Worm (Caenorhabditis elegans) whole organism, L4 larva: ENCODE measurements around the gene M04G7.2.

ENCODE experiments used
- D1046.2 ChIP-seq: fragments of 200-800 bp; sonication (Bioruptor generic); IDR thresholded peaks from 2 replicates; pipeline ENCODE4 v1.3.6; 2022; ENCODE audit warnings: missing genetic modification characterization, missing compliant biosample characterization
- F37D6.2 ChIP-seq: sonication (generic microtip); optimal IDR thresholded peaks from 2 replicates; lab custom pipeline; 2016; ENCODE audit warnings: mild to moderate bottlenecking, missing genetic modification characterization, missing compliant biosample characterization
- F44E2.7 ChIP-seq: fragments of 200-800 bp; sonication (Bioruptor generic); IDR thresholded peaks from 2 replicates; pipeline ENCODE4 v2.1.2; 2022; ENCODE audit warnings: missing genetic modification characterization, missing compliant biosample characterization
- F49E8.2 ChIP-seq: sonication (generic microtip); optimal IDR thresholded peaks from 2 replicates; lab custom pipeline; 2016; ENCODE audit warnings: missing compliant biosample characterization, mild to moderate bottlenecking, missing genetic modification characterization, borderline replicate concordance
- R02D3.7 ChIP-seq: fragments of 150-350 bp; sonication (generic microtip); optimal IDR thresholded peaks from 3 replicates; lab custom pipeline; 2014; ENCODE audit warnings: missing biosample characterization, missing genetic modification characterization
- T20F7.1 ChIP-seq: fragments of 200-800 bp; sonication (Bioruptor generic); optimal IDR thresholded peaks from 2 replicates; lab custom pipeline; 2018; ENCODE audit warnings: mild to moderate bottlenecking, missing genetic modification characterization, missing compliant biosample characterization
- aha-1 ChIP-seq: fragments of 150-350 bp; peaks from one replicate; lab custom pipeline; 2014; ENCODE audit warnings: missing biosample characterization, missing genetic modification characterization
- ama-1 ChIP-seq: fragments of 150-350 bp; optimal IDR thresholded peaks from 2 replicates; lab custom pipeline; 2014; ENCODE audit warnings: inconsistent platforms, mixed read lengths
- cey-2 ChIP-seq: sonication (generic microtip); optimal IDR thresholded peaks from 3 replicates; lab custom pipeline; 2017; ENCODE audit warnings: missing genetic modification characterization, mild to moderate bottlenecking, missing compliant biosample characterization, antibody characterized with exemption, borderline replicate concordance; ENCODE audit not compliant: insufficient read depth
- dmd-6 ChIP-seq: fragments of 200-800 bp; sonication (Bioruptor generic); IDR thresholded peaks from 2 replicates; pipeline ENCODE4 v1.3.6; 2022; ENCODE audit warnings: missing genetic modification reagents, missing genetic modification characterization, missing compliant biosample characterization
- egl-43 ChIP-seq: fragments of 200-800 bp; sonication (Bioruptor generic); IDR thresholded peaks from 2 replicates; pipeline ENCODE4 v1.3.6; 2022; ENCODE audit warnings: missing genetic modification reagents, missing genetic modification characterization, missing compliant biosample characterization
- hlh-11 ChIP-seq: fragments of 200-800 bp; sonication (Bioruptor generic); optimal IDR thresholded peaks from 2 replicates; lab custom pipeline; 2018; ENCODE audit warnings: mild to moderate bottlenecking, missing genetic modification characterization, missing compliant biosample characterization
- hmg-1.1 ChIP-seq: fragments of 200-800 bp; sonication (Bioruptor generic); IDR thresholded peaks from 2 replicates; pipeline ENCODE4 v1.3.6; 2022; ENCODE audit warnings: missing genetic modification reagents, missing genetic modification characterization, missing compliant biosample characterization
- lim-7 ChIP-seq: fragments of 200-800 bp; sonication (Bioruptor generic); IDR thresholded peaks from 2 replicates; pipeline ENCODE4 v1.3.6; 2022; ENCODE audit warnings: missing genetic modification characterization, missing compliant biosample characterization
- lin-13 ChIP-seq: fragments of 150-350 bp; optimal IDR thresholded peaks from 2 replicates; lab custom pipeline; 2014; ENCODE audit warnings: missing biosample characterization, missing genetic modification reagents, missing genetic modification characterization
- lin-15B ChIP-seq: fragments of 150-350 bp; sonication (generic microtip); optimal IDR thresholded peaks from 3 replicates; lab custom pipeline; 2014; ENCODE audit warnings: missing biosample characterization, missing genetic modification characterization
- lin-38 ChIP-seq: fragments of 200-800 bp; sonication (Bioruptor generic); IDR thresholded peaks from 2 replicates; pipeline ENCODE4 v1.3.6; 2022; ENCODE audit warnings: missing genetic modification reagents, missing genetic modification characterization, missing compliant biosample characterization
- mdt-29 ChIP-seq: fragments of 200-800 bp; sonication (Bioruptor generic); IDR thresholded peaks from 2 replicates; pipeline ENCODE4 v1.3.6; 2022; ENCODE audit warnings: missing genetic modification reagents, missing genetic modification characterization, missing compliant biosample characterization
- mep-1 ChIP-seq: fragments of 150-350 bp; sonication (generic microtip); optimal IDR thresholded peaks from 3 replicates; lab custom pipeline; 2014; ENCODE audit warnings: missing biosample characterization, missing genetic modification characterization
- mes-2 ChIP-seq: sonication (generic microtip); optimal IDR thresholded peaks from 2 replicates; lab custom pipeline; 2016; ENCODE audit warnings: missing genotype, mild to moderate bottlenecking, missing genetic modification characterization, missing compliant biosample characterization; ENCODE audit not compliant: poor library complexity, severe bottlenecking
- mxl-2 ChIP-seq: fragments of 200-800 bp; sonication (Bioruptor generic); conservative IDR thresholded peaks from 2 replicates; pipeline ENCODE4 v1.3.6; 2022; ENCODE audit warnings: missing genetic modification reagents, missing genetic modification characterization, missing compliant biosample characterization
- mxl-3 ChIP-seq: fragments of 200-800 bp; sonication (Bioruptor generic); optimal IDR thresholded peaks from 2 replicates; lab custom pipeline; 2018; ENCODE audit warnings: mild to moderate bottlenecking, missing genetic modification characterization, missing compliant biosample characterization
- nhr-102 ChIP-seq: sonication (generic microtip); optimal IDR thresholded peaks from 2 replicates; lab custom pipeline; 2016; ENCODE audit warnings: mild to moderate bottlenecking, missing genetic modification characterization, moderate library complexity, missing compliant biosample characterization
- nhr-25 ChIP-seq: sonication (generic microtip); optimal IDR thresholded peaks from 2 replicates; lab custom pipeline; 2017; ENCODE audit warnings: missing genetic modification characterization, mild to moderate bottlenecking, missing compliant biosample characterization, antibody characterized with exemption, moderate library complexity, borderline replicate concordance; ENCODE audit not compliant: insufficient read depth
- nhr-6 ChIP-seq: fragments of 150-350 bp; optimal IDR thresholded peaks from 2 replicates; lab custom pipeline; 2014; ENCODE audit warnings: missing biosample characterization, missing genetic modification characterization
- php-3 ChIP-seq: fragments of 200-800 bp; sonication (Bioruptor generic); IDR thresholded peaks from 2 replicates; pipeline ENCODE4 v1.3.6; 2022; ENCODE audit warnings: missing genetic modification reagents, missing genetic modification characterization, missing compliant biosample characterization
- saeg-2 ChIP-seq: fragments of 200-800 bp; sonication (Bioruptor generic); IDR thresholded peaks from 2 replicates; pipeline ENCODE4 v1.3.6; 2022; ENCODE audit warnings: missing genetic modification reagents, missing genetic modification characterization, missing compliant biosample characterization
- sdz-12 ChIP-seq: fragments of 200-800 bp; sonication (Bioruptor generic); optimal IDR thresholded peaks from 2 replicates; lab custom pipeline; 2018; ENCODE audit warnings: mild to moderate bottlenecking, missing genetic modification characterization, missing compliant biosample characterization
- snpc-1.2 ChIP-seq: fragments of 200-800 bp; sonication (Bioruptor generic); IDR thresholded peaks from 2 replicates; pipeline ENCODE4 v1.3.6; 2022; ENCODE audit warnings: missing genetic modification reagents, missing genetic modification characterization, missing compliant biosample characterization
- snpc-4 ChIP-seq: fragments of 150-350 bp; optimal IDR thresholded peaks from 2 replicates; lab custom pipeline; 2014; ENCODE audit warnings: missing biosample characterization, missing genetic modification characterization
- unc-62 ChIP-seq, 3 experiments: fragments of 150-350 bp in 1 of 3; sonication (generic microtip); optimal IDR thresholded peaks in 2 of 3; peaks in 1 of 3; 1 replicate in 1 of 3; 2 replicates in 2 of 3; lab custom pipeline; 2014 to 2017; ENCODE audit warnings: missing biosample characterization in 3 of 3, missing genetic modification characterization in 3 of 3, missing genetic modification reagents in 3 of 3, missing genotype in 1 of 3
- zip-2 ChIP-seq: fragments of 150-350 bp; optimal IDR thresholded peaks from 2 replicates; lab custom pipeline; 2014; ENCODE audit warnings: missing biosample characterization, missing genetic modification characterization
- ztf-7 ChIP-seq: fragments of 150-350 bp; optimal IDR thresholded peaks from 2 replicates; lab custom pipeline; 2014; ENCODE audit warnings: missing biosample characterization, missing genetic modification characterization

The M04G7.2 gene

DNA sequence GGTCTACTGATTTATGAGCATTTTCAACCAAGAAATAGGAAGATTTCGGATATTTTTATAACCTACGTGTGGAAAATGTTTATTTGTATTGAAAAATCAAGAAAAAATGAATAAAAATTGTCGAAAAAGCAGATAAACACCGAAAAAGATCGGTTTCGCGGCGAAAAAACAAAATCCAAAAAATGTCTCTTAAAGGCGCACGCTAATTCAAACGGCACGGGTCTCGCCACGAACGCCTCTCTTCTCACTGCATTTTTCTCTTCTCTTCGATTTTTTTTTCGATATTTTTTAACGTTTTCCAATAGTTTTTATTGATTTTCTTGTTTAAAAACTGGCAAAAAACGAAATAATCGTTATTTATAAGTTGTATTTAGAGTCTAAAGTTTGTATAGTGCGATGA is 35.3 kb downstream of the M04G7.2 start (continued):
- no peak for TF ChIP-seq lin-15B (tag; lab: Kevin White, UChicago)
- TF ChIP-seq lin-38 (GFP tag; lab: Robert Waterston, UW): peak; percentile 54
- peak; percentile 38 for TF ChIP-seq lin-13 (GFP tag; lab: Kevin White, UChicago)
- no peak for TF ChIP-seq nhr-6 (tag; lab: Kevin White, UChicago)
- no peak for TF ChIP-seq D1046.2 (GFP tag; lab: Robert Waterston, UW)
- TF ChIP-seq sdz-12 (GFP tag; lab: Kevin White, UChicago): no peak
- TF ChIP-seq mes-2 (tag; lab: Kevin White, UChicago): peak; percentile 71
- TF ChIP-seq mep-1 (tag; lab: Kevin White, UChicago): peak; percentile 55
- peak; percentile 25 for TF ChIP-seq ama-1 (lab: Kevin White, UChicago)
- TF ChIP-seq F49E8.2: no peak
- TF ChIP-seq zip-2: no peak
- TF ChIP-seq aha-1: peak; percentile 64
- TF ChIP-seq snpc-4: no peak
- TF ChIP-seq, all 104 proteins: peak for 10

DNA sequence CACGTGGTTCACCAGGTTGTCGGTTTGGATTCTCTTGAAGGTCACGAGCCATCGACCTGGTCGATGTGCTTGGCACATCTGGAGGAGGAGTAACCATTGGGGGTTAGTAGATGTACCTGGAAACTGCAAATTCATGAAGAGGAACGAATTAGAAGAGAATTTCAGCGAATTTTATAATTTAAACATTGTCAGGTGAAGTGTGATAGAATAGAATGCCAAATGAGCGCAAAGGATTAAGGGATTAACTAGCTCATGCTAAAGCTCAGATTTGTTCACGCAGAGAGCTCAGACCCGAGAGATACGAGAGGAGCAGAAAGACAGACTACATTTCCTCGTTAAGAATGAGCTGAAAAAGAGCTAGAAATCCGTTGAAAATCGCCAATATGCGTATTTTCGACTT is 35.8 kb downstream of the M04G7.2 start, which contains the start of gene daf-18:
Gene daf-18 (minus strand): TSS at position 126 of the 400 bp plus-strand sequence.
- TF ChIP-seq mxl-2 (GFP tag; lab: Robert Waterston, UW) (no peak), ama-1 (lab: Kevin White, UChicago) (no peak), dmd-6 (no peak), zip-2 (no peak), nhr-25 (tag; lab: Kevin White, UChicago) (no peak), saeg-2 (GFP tag; lab: Robert Waterston, UW) (no peak), cey-2 (no peak), mxl-3 (no peak), lim-7 (GFP tag; lab: Robert Waterston, UW) (no peak), hlh-11 (tag; lab: Kevin White, UChicago) (no peak), nhr-102 (tag; lab: Kevin White, UChicago) (no peak), R02D3.7 (no peak)

DNA sequence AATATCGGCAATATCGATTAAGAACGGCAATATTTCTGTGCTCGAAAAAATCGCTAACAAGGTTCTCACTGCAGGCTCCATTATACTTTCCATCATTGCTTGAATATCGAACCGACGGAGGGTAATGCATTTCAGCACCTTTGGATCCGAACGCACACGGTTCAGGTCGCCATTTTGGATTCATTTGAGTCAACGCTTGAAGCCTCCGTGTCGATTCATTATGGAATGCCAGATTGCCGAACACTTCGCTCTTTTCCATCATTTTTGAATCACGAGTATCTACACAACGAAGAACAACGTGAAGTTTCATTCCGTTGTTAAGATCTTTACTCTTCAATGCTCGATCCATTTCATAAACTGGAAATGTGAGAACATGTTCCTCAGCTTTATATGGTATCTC is 38.7 kb downstream of the M04G7.2 start:
- TF ChIP-seq mep-1 (tag; lab: Kevin White, UChicago): no peak
- TF ChIP-seq unc-62 (GFP tag; optimal IDR thresholded peaks at IDR 0.05 in 1 of 2; lab: Kevin White, UChicago): peak in 1 of 2 experiments; percentile 19
- TF ChIP-seq unc-62 (tag; optimal IDR thresholded peaks at IDR 0.05; lab: Kevin White, UChicago): no peak
- TF ChIP-seq aha-1: peak; percentile 93

DNA sequence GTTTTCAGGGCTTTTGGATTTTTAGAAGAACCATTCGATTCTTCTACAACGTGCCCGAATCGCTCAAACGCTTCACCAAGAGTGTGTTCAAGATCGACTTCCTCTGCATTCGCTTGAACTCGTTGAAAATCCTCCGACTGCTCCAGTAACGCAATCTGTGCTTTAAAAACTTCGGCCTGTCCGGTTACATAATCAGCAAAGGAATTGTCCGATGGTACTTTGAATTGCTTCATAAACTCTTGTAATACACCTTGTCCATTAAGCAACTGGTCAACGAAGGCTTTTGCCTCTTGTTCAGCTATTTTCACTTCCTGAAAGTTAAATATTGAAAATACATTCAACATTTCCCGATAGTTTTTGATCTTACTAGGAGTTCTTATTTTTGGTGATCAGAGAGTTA is 40.1 kb downstream of the M04G7.2 start:
- TF ChIP-seq hmg-1.1 (GFP tag; lab: Robert Waterston, UW) (no peak), T20F7.1 (GFP tag; lab: Kevin White, UChicago) (no peak), mep-1 (tag; lab: Kevin White, UChicago) (no peak), D1046.2 (GFP tag; lab: Robert Waterston, UW) (no peak), php-3 (GFP tag; lab: Robert Waterston, UW) (no peak), egl-43 (GFP tag; lab: Robert Waterston, UW) (0 out of 2 replicates have a peak, but pooled peaks have one; percentile 38), ztf-7 (tag; lab: Kevin White, UChicago) (no peak)
- TF ChIP-seq, all 104 proteins: peak for 1

DNA sequence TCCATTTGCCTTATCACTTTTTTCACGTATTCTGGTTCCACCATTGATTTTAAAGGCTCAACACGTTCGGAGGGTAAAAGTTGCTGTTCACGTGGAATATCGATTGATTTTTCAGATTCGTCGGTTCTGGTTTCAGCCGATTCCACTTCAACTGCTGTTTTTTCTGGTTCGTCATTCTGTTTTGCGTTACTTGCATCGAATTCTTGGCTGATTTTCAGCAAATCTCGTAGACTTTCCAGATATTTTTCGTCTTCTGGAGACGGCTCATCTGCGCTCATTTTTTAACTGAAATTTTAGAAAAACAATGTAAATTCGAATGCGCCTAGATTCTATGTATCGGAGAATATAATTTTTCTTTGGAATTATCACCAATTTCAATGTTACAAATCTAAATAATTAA is 41.2 kb downstream of the M04G7.2 start, which contains the start of gene eri-1:
Gene eri-1 (minus strand): TSS at position 285 of the 400 bp plus-strand sequence.
- no peak for TF ChIP-seq F49E8.2
- TF ChIP-seq mes-2 (tag; lab: Kevin White, UChicago): peak; percentile 0
- peak; percentile 24; the same call in 1 of the 2 replicates for TF ChIP-seq snpc-1.2
- peak; percentile 13 for TF ChIP-seq aha-1
- 0 out of 2 replicates have a peak, but pooled peaks have one; percentile 12 for TF ChIP-seq mdt-29 (GFP tag; lab: Robert Waterston, UW)
- no peak for TF ChIP-seq F37D6.2 (tag; lab: Kevin White, UChicago)
- peak; percentile 6 for TF ChIP-seq ama-1 (lab: Kevin White, UChicago)
- TF ChIP-seq F44E2.7 (GFP tag; lab: Robert Waterston, UW): no peak
- TF ChIP-seq, all 104 proteins: peak for 5
